Fruit fly (Drosophila melanogaster): Measurements from ENCODE around the gene Mesh1.

The Mesh1 gene

dm6 chr3R:29251418-29251817 is 49.1 kb upstream of the Mesh1 start (continued):
- TF ChIP-seq unc-4 (GFP tag; IDR thresholded peaks at IDR 0.05; ENCODE audit: partially characterized antibody) (peak; percentile 82), amos (GFP tag; IDR thresholded peaks at IDR 0.05; ENCODE audit: partially characterized antibody) (peak; percentile 72), chif (GFP tag; optimal IDR thresholded peaks at IDR 0.05) (peak in 1 of 2 experiments; percentile 27), sima (GFP tag; optimal IDR thresholded peaks at IDR 0.05) (no peak), CG15514 (GFP tag; optimal IDR thresholded peaks at IDR 0.05) (peak; percentile 20), CG7987 (GFP tag; optimal IDR thresholded peaks at IDR 0.05) (peak; percentile 7), CG11093 (GFP tag; IDR thresholded peaks at IDR 0.05) (no peak), CG33213 (GFP tag; optimal IDR thresholded peaks at IDR 0.05) (peak; percentile 12), Hmr (GFP tag; optimal IDR thresholded peaks at IDR 0.05) (peak; percentile 12), CG8359 (GFP tag; optimal IDR thresholded peaks at IDR 0.05; ENCODE audit: borderline replicate concordance) (no peak), Oaz (GFP tag; IDR thresholded peaks at IDR 0.05) (0 out of 2 replicates have a peak, but pooled peaks have one; percentile 39), knrl (GFP tag; IDR thresholded peaks at IDR 0.05; ENCODE audit: partially characterized antibody) (peak; percentile 79), lab (GFP tag; optimal IDR thresholded peaks at IDR 0.05) (peak; percentile 6), BEAF-32 (GFP tag; optimal IDR thresholded peaks at IDR 0.05) (peak; percentile 71), prd (optimal IDR thresholded peaks at IDR 0.05) (no peak), prd (GFP tag; IDR thresholded peaks at IDR 0.05) (no peak), hkb (optimal IDR thresholded peaks at IDR 0.05) (no peak), hkb (GFP tag; IDR thresholded peaks at IDR 0.05) (peak; percentile 31; the same call in 1 of the 2 replicates), gfzf (GFP tag; optimal IDR thresholded peaks at IDR 0.05) (peak; percentile 2), Pdp1 (GFP tag; optimal IDR thresholded peaks at IDR 0.05) (peak in 1 of 2 experiments; percentile 4), CG3847 (GFP tag; IDR thresholded peaks at IDR 0.05) (0 out of 2 replicates have a peak, but pooled peaks have one; percentile 26), hbn (GFP tag; IDR thresholded peaks at IDR 0.05; ENCODE audit: partially characterized antibody) (peak; percentile 85), fru (optimal IDR thresholded peaks at IDR 0.05) (no peak), CG13624 (GFP tag; optimal IDR thresholded peaks at IDR 0.05) (peak; percentile 37), esg (GFP tag; conservative IDR thresholded peaks at IDR 0.05) (no peak), slbo (GFP tag; IDR thresholded peaks at IDR 0.05) (peak; percentile 51), zen (tag; optimal IDR thresholded peaks at IDR 0.05) (peak; percentile 33), lbe (GFP tag; optimal IDR thresholded peaks at IDR 0.05) (peak; percentile 11), fu2 (GFP tag; optimal IDR thresholded peaks at IDR 0.05) (no peak), Ets65A (GFP tag) (no peak), Chrac-16 (GFP tag; optimal IDR thresholded peaks at IDR 0.05) (peak; percentile 13), CG14860 (GFP tag; IDR thresholded peaks at IDR 0.05; ENCODE audit: partially characterized antibody) (peak; percentile 58; the same call in 1 of the 3 replicates), CG14710 (tag; optimal IDR thresholded peaks at IDR 0.05) (peak; percentile 36), CG34224 (GFP tag; IDR thresholded peaks at IDR 0.05; ENCODE audit: partially characterized antibody) (peak; percentile 87), CG4820 (GFP tag; optimal IDR thresholded peaks at IDR 0.05) (no peak), Xrp1 (GFP tag; IDR thresholded peaks at IDR 0.05) (peak; percentile 39; the same call in 1 of the 2 replicates), Xbp1 (GFP tag; optimal IDR thresholded peaks at IDR 0.05) (peak; percentile 54), CG42726 (GFP tag; IDR thresholded peaks at IDR 0.05; ENCODE audit: partially characterized antibody) (peak; percentile 80), chm (GFP tag; IDR thresholded peaks at IDR 0.05) (peak; percentile 55; the same call in 1 of the 2 replicates), Med (GFP tag) (peak; percentile 88), HLH4C (GFP tag; IDR thresholded peaks at IDR 0.05; ENCODE audit: partially characterized antibody) (peak; percentile 62), CG5245 (GFP tag; optimal IDR thresholded peaks at IDR 0.05) (no peak), vvl (GFP tag; IDR thresholded peaks at IDR 0.05) (peak; percentile 61), bbx (GFP tag; IDR thresholded peaks at IDR 0.05; ENCODE audit: partially characterized antibody) (peak; percentile 75), gsb-n (tag; optimal IDR thresholded peaks at IDR 0.05) (peak; percentile 41), CG11456 (GFP tag; IDR thresholded peaks at IDR 0.05) (peak; percentile 25; the same call in 1 of the 3 replicates), sd (tag; optimal IDR thresholded peaks at IDR 0.05) (peak; percentile 80), Meics (GFP tag; optimal IDR thresholded peaks at IDR 0.05) (peak; percentile 12), CG11723 (GFP tag; optimal IDR thresholded peaks at IDR 0.05) (no peak)
